Worm (Caenorhabditis elegans): ENCODE results near the gene pqn-87.
A peak's percentile ranks its signal among the peaks of the same experiment; 100 is the strongest.
"Not testable (repeated sequence)": the region's sequence is repeated elsewhere in the genome, so short reads cannot be mapped to it uniquely, and the experiment has no call there.

The pqn-87 gene

DNA sequence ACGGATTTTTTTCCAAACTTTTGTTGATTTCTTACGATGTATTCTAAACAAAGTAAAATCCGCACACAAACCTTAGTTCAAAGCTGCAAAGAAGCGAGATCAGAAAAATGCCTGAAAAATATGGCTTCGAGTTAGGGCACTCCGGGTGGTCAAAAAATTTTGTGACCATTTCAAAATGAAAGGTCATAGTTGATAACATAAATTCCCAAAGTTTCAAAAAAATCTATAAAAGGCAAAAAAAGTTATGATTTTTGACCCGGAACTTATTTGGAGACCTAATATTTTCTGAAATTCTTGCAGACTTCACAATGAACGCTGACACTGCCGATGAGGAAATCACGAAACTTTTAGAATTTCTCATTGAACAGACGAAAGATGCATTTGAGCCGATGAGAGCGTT, 60.3 kb downstream of the pqn-87 start, which contains the start of gene Y57A10A.8:
TSS of gene Y57A10A.8 (plus strand) at position 301 of the 400 bp plus-strand sequence.
- not testable (repeated sequence) for TF ChIP-seq mxl-2 (GFP tag; conservative IDR thresholded peaks at IDR 0.05); zip-11 (GFP tag; IDR thresholded peaks at IDR 0.05); Y5F2A.4 (GFP tag; optimal IDR thresholded peaks at IDR 0.05)

DNA sequence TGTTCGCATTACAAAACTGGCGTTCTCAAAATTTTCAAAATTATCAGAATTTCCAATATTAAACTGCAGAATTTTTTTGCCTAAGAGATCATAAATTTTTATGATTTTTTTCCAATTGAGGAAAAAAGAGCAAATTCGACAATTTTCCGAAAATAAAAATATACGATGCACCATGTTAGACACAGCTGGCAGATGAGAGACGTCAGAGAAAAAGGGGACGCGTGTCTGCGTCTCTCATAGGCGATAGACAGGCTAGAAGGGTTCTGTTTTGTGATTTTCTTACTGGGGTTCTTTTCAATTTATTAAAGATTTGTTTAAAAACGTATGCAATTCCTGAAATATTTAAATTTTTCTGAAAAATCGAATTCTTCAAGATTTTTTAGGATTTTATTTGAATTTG, 61.9 kb downstream of the pqn-87 start:
- TF ChIP-seq mdt-29 (GFP tag; IDR thresholded peaks at IDR 0.05) (no peak), hmg-1.1 (GFP tag; IDR thresholded peaks at IDR 0.05) (0 out of 2 replicates have a peak, but pooled peaks have one; percentile 33)

Measured in whole organism, L4 larva.